Worm (Caenorhabditis elegans) whole organism, L4 larva: Measurements from ENCODE around the gene Y43F8C.11.

ENCODE experiments used
- F44E2.7 ChIP-seq: fragments of 200-800 bp; sonication (Bioruptor generic); IDR thresholded peaks from 2 replicates; pipeline ENCODE4 v2.1.2; 2022; ENCODE audit warnings: missing genetic modification characterization, missing compliant biosample characterization
- F49E8.2 ChIP-seq: sonication (generic microtip); optimal IDR thresholded peaks from 2 replicates; lab custom pipeline; 2016; ENCODE audit warnings: missing compliant biosample characterization, mild to moderate bottlenecking, missing genetic modification characterization, borderline replicate concordance
- R02D3.7 ChIP-seq: fragments of 150-350 bp; sonication (generic microtip); optimal IDR thresholded peaks from 3 replicates; lab custom pipeline; 2014; ENCODE audit warnings: missing biosample characterization, missing genetic modification characterization
- Y48G9A.11 ChIP-seq: fragments of 200-800 bp; sonication (Bioruptor generic); IDR thresholded peaks from 2 replicates; pipeline ENCODE4 v1.3.6; 2022; ENCODE audit warnings: missing genetic modification reagents, missing genetic modification characterization, missing compliant biosample characterization
- Y5F2A.4 ChIP-seq: fragments of 200-800 bp; sonication (Bioruptor generic); optimal IDR thresholded peaks from 2 replicates; lab custom pipeline; 2018; ENCODE audit warnings: mild to moderate bottlenecking, missing genetic modification characterization, missing compliant biosample characterization
- ZK546.5 ChIP-seq, 2 experiments: sonication (generic microtip); optimal IDR thresholded peaks; 2 replicates each; lab custom pipeline; 2017; ENCODE audit warnings: missing biosample characterization in 2 of 2, missing genetic modification characterization in 2 of 2
- arid-1 ChIP-seq: fragments of 200-800 bp; sonication (Bioruptor generic); conservative IDR thresholded peaks from 2 replicates; pipeline ENCODE4 v1.3.6; 2022; ENCODE audit warnings: missing genetic modification reagents, missing genetic modification characterization, missing compliant biosample characterization
- ceh-28 ChIP-seq: fragments of 150-350 bp; optimal IDR thresholded peaks from 2 replicates; lab custom pipeline; 2014; ENCODE audit warnings: missing biosample characterization, missing genetic modification reagents, missing genetic modification characterization
- ctbp-1 ChIP-seq: fragments of 200-800 bp; sonication (Bioruptor generic); IDR thresholded peaks from 2 replicates; pipeline ENCODE4 v1.3.6; 2022; ENCODE audit warnings: missing genetic modification reagents, missing genetic modification characterization, missing compliant biosample characterization
- daf-16 ChIP-seq, 3 experiments: sonication (generic microtip); optimal IDR thresholded peaks; 2 replicates each; lab custom pipeline; 2016 to 2017; ENCODE audit warnings: missing genetic modification characterization in 3 of 3, missing genetic modification reagents in 3 of 3, mild to moderate bottlenecking in 2 of 3, missing compliant biosample characterization in 2 of 3, missing biosample characterization in 1 of 3, moderate library complexity in 1 of 3
- dmd-6 ChIP-seq: fragments of 200-800 bp; sonication (Bioruptor generic); IDR thresholded peaks from 2 replicates; pipeline ENCODE4 v1.3.6; 2022; ENCODE audit warnings: missing genetic modification reagents, missing genetic modification characterization, missing compliant biosample characterization
- dpl-1 ChIP-seq: fragments of 150-350 bp; optimal IDR thresholded peaks from 2 replicates; lab custom pipeline; 2014; ENCODE audit warnings: missing biosample characterization, missing genetic modification reagents, missing genetic modification characterization
- dve-1 ChIP-seq: sonication (generic microtip); optimal IDR thresholded peaks from 2 replicates; lab custom pipeline; 2017; ENCODE audit warnings: antibody characterized with exemption, mild to moderate bottlenecking, missing genetic modification characterization, missing compliant biosample characterization; ENCODE audit not compliant: insufficient read depth
- fkh-10 ChIP-seq: fragments of 150-350 bp; optimal IDR thresholded peaks from 2 replicates; lab custom pipeline; 2014; ENCODE audit warnings: missing biosample characterization, missing genetic modification reagents, missing genetic modification characterization
- hif-1 ChIP-seq, 2 experiments: sonication (generic microtip); optimal IDR thresholded peaks; 2 replicates each; lab custom pipeline; 2016 to 2017; ENCODE audit warnings: missing compliant biosample characterization in 2 of 2, missing genetic modification characterization in 2 of 2, missing genetic modification reagents in 2 of 2, missing genotype in 2 of 2, mild to moderate bottlenecking in 1 of 2
- hmg-1.1 ChIP-seq: fragments of 200-800 bp; sonication (Bioruptor generic); IDR thresholded peaks from 2 replicates; pipeline ENCODE4 v1.3.6; 2022; ENCODE audit warnings: missing genetic modification reagents, missing genetic modification characterization, missing compliant biosample characterization
- lim-7 ChIP-seq: fragments of 200-800 bp; sonication (Bioruptor generic); IDR thresholded peaks from 2 replicates; pipeline ENCODE4 v1.3.6; 2022; ENCODE audit warnings: missing genetic modification characterization, missing compliant biosample characterization
- lin-38 ChIP-seq: fragments of 200-800 bp; sonication (Bioruptor generic); IDR thresholded peaks from 2 replicates; pipeline ENCODE4 v1.3.6; 2022; ENCODE audit warnings: missing genetic modification reagents, missing genetic modification characterization, missing compliant biosample characterization
- lsy-2 ChIP-seq, 2 experiments: fragments of 150-350 bp in 1 of 2; sonication (generic microtip) in 1 of 2; optimal IDR thresholded peaks; 2 replicates each; lab custom pipeline; 2014 to 2017; ENCODE audit warnings: missing biosample characterization in 2 of 2, missing genetic modification characterization in 2 of 2
- madf-5 ChIP-seq, 2 experiments: fragments of 200-800 bp; sonication (Bioruptor generic); IDR thresholded peaks; 2 replicates each; pipeline ENCODE4 v1.3.6; 2022; ENCODE audit warnings: missing compliant biosample characterization in 2 of 2, missing genetic modification characterization in 2 of 2
- mep-1 ChIP-seq: fragments of 150-350 bp; sonication (generic microtip); optimal IDR thresholded peaks from 3 replicates; lab custom pipeline; 2014; ENCODE audit warnings: missing biosample characterization, missing genetic modification characterization
- mes-2 ChIP-seq: sonication (generic microtip); optimal IDR thresholded peaks from 2 replicates; lab custom pipeline; 2016; ENCODE audit warnings: missing genotype, mild to moderate bottlenecking, missing genetic modification characterization, missing compliant biosample characterization; ENCODE audit not compliant: poor library complexity, severe bottlenecking
- nhr-11 ChIP-seq: fragments of 150-350 bp; optimal IDR thresholded peaks from 2 replicates; lab custom pipeline; 2014; ENCODE audit warnings: missing biosample characterization, missing genetic modification characterization
- nhr-237 ChIP-seq: sonication (generic microtip); optimal IDR thresholded peaks from 2 replicates; lab custom pipeline; 2017; ENCODE audit warnings: missing biosample characterization, missing genetic modification characterization
- nhr-25 ChIP-seq: sonication (generic microtip); optimal IDR thresholded peaks from 2 replicates; lab custom pipeline; 2017; ENCODE audit warnings: missing genetic modification characterization, mild to moderate bottlenecking, missing compliant biosample characterization, antibody characterized with exemption, moderate library complexity, borderline replicate concordance; ENCODE audit not compliant: insufficient read depth
- nhr-28 ChIP-seq: fragments of 150-350 bp; optimal IDR thresholded peaks from 2 replicates; lab custom pipeline; 2014; ENCODE audit warnings: missing biosample characterization, missing genetic modification characterization
- nhr-41 ChIP-seq: fragments of 200-800 bp; sonication (Bioruptor generic); IDR thresholded peaks from 2 replicates; pipeline ENCODE4 v1.3.6; 2022; ENCODE audit warnings: missing genetic modification reagents, missing genetic modification characterization, missing compliant biosample characterization
- nhr-48 ChIP-seq: sonication (generic microtip); optimal IDR thresholded peaks from 2 replicates; lab custom pipeline; 2016; ENCODE audit warnings: mild to moderate bottlenecking, missing genetic modification characterization, missing compliant biosample characterization
- pqm-1 ChIP-seq: sonication (generic microtip); optimal IDR thresholded peaks from 2 replicates; lab custom pipeline; 2017; ENCODE audit warnings: missing biosample characterization, missing genetic modification characterization
- saeg-2 ChIP-seq: fragments of 200-800 bp; sonication (Bioruptor generic); IDR thresholded peaks from 2 replicates; pipeline ENCODE4 v1.3.6; 2022; ENCODE audit warnings: missing genetic modification reagents, missing genetic modification characterization, missing compliant biosample characterization
- zfp-2 ChIP-seq: sonication (generic microtip); optimal IDR thresholded peaks from 2 replicates; lab custom pipeline; 2016; ENCODE audit warnings: mild to moderate bottlenecking, missing genetic modification characterization, missing compliant biosample characterization
- zfp-3 ChIP-seq: fragments of 200-800 bp; sonication (Bioruptor generic); conservative IDR thresholded peaks from 2 replicates; pipeline ENCODE4 v1.3.6; 2022; ENCODE audit warnings: missing genetic modification reagents, missing genetic modification characterization, missing compliant biosample characterization
- ztf-11 ChIP-seq: fragments of 150-350 bp; optimal IDR thresholded peaks from 2 replicates; lab custom pipeline; 2014; ENCODE audit warnings: missing biosample characterization, missing genetic modification characterization

Gene Y43F8C.11

ce11 chrV:19643015-19643414 is 27.0 kb upstream of the Y43F8C.11 start (continued):
- TF ChIP-seq nhr-25 (tag; lab: Kevin White, UChicago) (peak; percentile 21), Y48G9A.11 (GFP tag; lab: Robert Waterston, UW) (peak; percentile 92), nhr-28 (tag; lab: Kevin White, UChicago) (peak; percentile 33), zfp-2 (tag; lab: Kevin White, UChicago) (peak; percentile 75), nhr-41 (GFP tag; lab: Robert Waterston, UW) (peak; percentile 95), pqm-1 (tag; lab: Kevin White, UChicago) (peak; percentile 18), F49E8.2 (peak; percentile 95), daf-16 (GFP tag; optimal IDR thresholded peaks at IDR 0.05; lab: Kevin White, UChicago) (peak; percentile 85 to 93), daf-16 (tag; optimal IDR thresholded peaks at IDR 0.05; lab: Kevin White, UChicago) (peak; percentile 67), ctbp-1 (peak; percentile 93), ZK546.5 (tag; optimal IDR thresholded peaks at IDR 0.05; lab: Kevin White, UChicago) (no peak), madf-5 (GFP tag; IDR thresholded peaks at IDR 0.05; lab: Robert Waterston, UW) (peak; percentile 94 to 97), dve-1 (tag; lab: Kevin White, UChicago) (peak; percentile 91), nhr-11 (tag; lab: Kevin White, UChicago) (peak; percentile 70), lim-7 (GFP tag; lab: Robert Waterston, UW) (peak; percentile 97), saeg-2 (GFP tag; lab: Robert Waterston, UW) (peak; percentile 88), hif-1 (tag; optimal IDR thresholded peaks at IDR 0.05; lab: Kevin White, UChicago) (peak; percentile 21 to 68), fkh-10 (GFP tag; lab: Kevin White, UChicago) (no peak), nhr-237 (no peak), zfp-3 (GFP tag; lab: Robert Waterston, UW) (peak; percentile 86), nhr-48 (tag; lab: Kevin White, UChicago) (peak; percentile 81), Y5F2A.4 (peak; percentile 93)

ce11 chrV:19643903-19644302 is 26.2 kb upstream of the Y43F8C.11 start, which contains the start of the genes Y43F8C.7 and mrps-28:
TSS of gene Y43F8C.7 (minus strand) at chrV:19644030.
TSS of gene mrps-28 (plus strand) at chrV:19644239.
- TF ChIP-seq ceh-28, result peak; percentile 42
- TF ChIP-seq lsy-2 (tag; optimal IDR thresholded peaks at IDR 0.05; lab: Kevin White, UChicago), result peak; percentile 85 to 98
- TF ChIP-seq F44E2.7, result no peak
- TF ChIP-seq hif-1 (tag; optimal IDR thresholded peaks at IDR 0.05; lab: Kevin White, UChicago), result no peak
- 0 out of 2 replicates have a peak, but pooled peaks have one; percentile 15 for TF ChIP-seq dmd-6 (GFP tag; lab: Robert Waterston, UW)
- TF ChIP-seq dve-1 (tag; lab: Kevin White, UChicago), result peak; percentile 31
- peak; percentile 5 for TF ChIP-seq nhr-11 (tag; lab: Kevin White, UChicago)
- no peak for TF ChIP-seq fkh-10 (GFP tag; lab: Kevin White, UChicago)
- no peak for TF ChIP-seq ztf-11 (tag; lab: Kevin White, UChicago)
- TF ChIP-seq dpl-1 (GFP tag; lab: Kevin White, UChicago), result peak; percentile 55
- peak; percentile 58 for TF ChIP-seq mes-2
- no peak for TF ChIP-seq pqm-1 (tag; lab: Kevin White, UChicago)
- no peak for TF ChIP-seq daf-16 (GFP tag; optimal IDR thresholded peaks at IDR 0.05; lab: Kevin White, UChicago)
- peak; percentile 25 for TF ChIP-seq daf-16 (tag; optimal IDR thresholded peaks at IDR 0.05; lab: Kevin White, UChicago)
- TF ChIP-seq R02D3.7 (tag; lab: Kevin White, UChicago), result no peak
- TF ChIP-seq hmg-1.1 (GFP tag; lab: Robert Waterston, UW), result 0 out of 2 replicates have a peak, but pooled peaks have one; percentile 10
- TF ChIP-seq nhr-25 (tag; lab: Kevin White, UChicago), result no peak
- peak; percentile 9 for TF ChIP-seq mep-1 (tag; lab: Kevin White, UChicago)

- TF ChIP-seq arid-1, result no peak
- TF ChIP-seq lin-38 (GFP tag; lab: Robert Waterston, UW), result peak; percentile 45
Measured at ce11 chrV:19645572-19646155, 24.4 kb upstream of the Y43F8C.11 start, which contains the start of gene Y43F8C.9. TSS of gene Y43F8C.9 (plus strand) at chrV:19646105.
